Worm (Caenorhabditis elegans) whole organism, L3 larva: ENCODE measurements around the gene ceh-76.

Experiments
- ZK546.5 ChIP-seq: sonication (generic microtip); optimal IDR thresholded peaks from 2 replicates; lab custom pipeline; 2017; ENCODE audit warnings: missing biosample characterization, missing genetic modification characterization
- ceh-82 ChIP-seq: fragments of 150-350 bp; optimal IDR thresholded peaks from 2 replicates; lab custom pipeline; 2014; ENCODE audit warnings: missing biosample characterization, missing genetic modification characterization
- nhr-11 ChIP-seq: fragments of 150-350 bp; optimal IDR thresholded peaks from 2 replicates; lab custom pipeline; 2014; ENCODE audit warnings: missing biosample characterization, missing genetic modification characterization
- nhr-43 ChIP-seq: sonication (generic microtip); optimal IDR thresholded peaks from 2 replicates; lab custom pipeline; 2016; ENCODE audit warnings: mild to moderate bottlenecking, missing genetic modification characterization, missing compliant biosample characterization; ENCODE audit not compliant: poor library complexity, severe bottlenecking

- TF ChIP-seq ceh-82 (no peak), nhr-43 (tag; lab: Kevin White, UChicago) (no peak), ZK546.5 (tag; lab: Kevin White, UChicago) (no peak), nhr-11 (no peak)
These were observed 19.5 kb upstream of the ceh-76 start, which contains the start of gene Y97E10AR.6 for ce11 chrV:8013901-8014388.
